Worm (Caenorhabditis elegans) whole organism, L4 larva: ENCODE results near the gene dos-3.
A peak's percentile ranks its signal among the peaks of the same experiment; 100 is the strongest.

Experiments
- ZK546.5 ChIP-seq, 2 experiments: sonication (generic microtip); optimal IDR thresholded peaks; 2 replicates each; lab custom pipeline; 2017; ENCODE audit warnings: missing biosample characterization in 2 of 2, missing genetic modification characterization in 2 of 2
- dpl-1 ChIP-seq: fragments of 150-350 bp; optimal IDR thresholded peaks from 2 replicates; lab custom pipeline; 2014; ENCODE audit warnings: missing biosample characterization, missing genetic modification reagents, missing genetic modification characterization
- nhr-11 ChIP-seq: fragments of 150-350 bp; optimal IDR thresholded peaks from 2 replicates; lab custom pipeline; 2014; ENCODE audit warnings: missing biosample characterization, missing genetic modification characterization
- nhr-28 ChIP-seq: fragments of 150-350 bp; optimal IDR thresholded peaks from 2 replicates; lab custom pipeline; 2014; ENCODE audit warnings: missing biosample characterization, missing genetic modification characterization
- nhr-77 ChIP-seq: fragments of 150-350 bp; optimal IDR thresholded peaks from 2 replicates; lab custom pipeline; 2014; ENCODE audit warnings: missing biosample characterization, missing genetic modification characterization
- pqm-1 ChIP-seq: sonication (generic microtip); optimal IDR thresholded peaks from 2 replicates; lab custom pipeline; 2017; ENCODE audit warnings: missing biosample characterization, missing genetic modification characterization
- rbr-2 ChIP-seq: sonication (generic microtip); optimal IDR thresholded peaks from 2 replicates; lab custom pipeline; 2016; ENCODE audit warnings: missing genotype, missing genetic modification characterization, missing compliant biosample characterization

DNA sequence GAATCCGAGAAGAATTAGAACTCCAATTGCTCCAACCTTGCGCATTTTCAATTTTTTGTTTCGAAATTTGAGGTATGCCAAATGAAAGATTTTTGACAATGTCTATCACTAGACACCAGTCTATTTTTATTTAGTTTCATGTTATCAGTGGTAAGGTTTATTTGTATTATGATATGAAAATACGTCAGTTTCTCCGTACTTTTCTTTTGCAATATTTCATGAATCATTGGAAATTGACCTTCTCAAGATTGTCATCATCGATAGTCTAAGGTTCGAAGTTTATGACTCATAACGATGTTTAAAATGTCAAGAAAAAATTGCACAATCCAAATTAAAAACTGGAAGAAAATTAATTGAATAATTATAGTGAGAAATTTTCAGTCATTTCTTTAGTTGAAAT, 34.0 kb upstream of the dos-3 start, which contains the start of gene clc-19:
- TF ChIP-seq dpl-1 (GFP tag; lab: Kevin White, UChicago): no peak
- no peak for TF ChIP-seq nhr-28 (tag; lab: Kevin White, UChicago)
- no peak for TF ChIP-seq rbr-2
- TF ChIP-seq pqm-1: peak; percentile 49
- TF ChIP-seq nhr-77 (tag; lab: Kevin White, UChicago): no peak
- no peak for TF ChIP-seq nhr-11 (tag; lab: Kevin White, UChicago)
- no peak for TF ChIP-seq ZK546.5 (tag; optimal IDR thresholded peaks at IDR 0.05; lab: Kevin White, UChicago)
